Fruit fly (Drosophila melanogaster) whole organism, embryonic: ENCODE results near the gene CG15741.

Experiments used
- CG10543 ChIP-seq: fragments of 200-800 bp; sonication (Bioruptor generic); optimal IDR thresholded peaks from 3 replicates; lab custom pipeline; 2017; ENCODE audit warnings: missing biosample characterization, mild to moderate bottlenecking, missing genetic modification characterization, moderate library complexity
- CG11504 ChIP-seq: fragments of 200-800 bp; sonication (Bioruptor generic); optimal IDR thresholded peaks from 3 replicates; lab custom pipeline; 2019; ENCODE audit warnings: missing biosample characterization, mild to moderate bottlenecking, missing genetic modification characterization, moderate library complexity
- CG11695 ChIP-seq: fragments of 200-800 bp; sonication (Bioruptor generic); IDR thresholded peaks from 3 replicates; pipeline ENCODE4 v1.3.6; 2022; ENCODE audit warnings: missing biosample characterization, missing genetic modification characterization
- CG12391 ChIP-seq: fragments of 200-800 bp; sonication (Bioruptor generic); optimal IDR thresholded peaks from 3 replicates; lab custom pipeline; 2018; ENCODE audit warnings: missing biosample characterization, mild to moderate bottlenecking, missing genetic modification characterization, moderate library complexity
- CG12942 ChIP-seq: fragments of 200-800 bp; sonication (Bioruptor generic); optimal IDR thresholded peaks from 3 replicates; lab custom pipeline; 2016; ENCODE audit warnings: missing biosample characterization, missing genetic modification characterization
- CG14014 ChIP-seq: fragments of 200-800 bp; sonication (Bioruptor generic); IDR thresholded peaks from 2 replicates; pipeline ENCODE4 v1.3.6; 2022; ENCODE audit warnings: missing biosample characterization, missing genetic modification characterization
- CG14050 ChIP-seq: fragments of 200-800 bp; sonication (Bioruptor generic); IDR thresholded peaks from 3 replicates; pipeline ENCODE4 v1.3.6; 2022; ENCODE audit warnings: missing biosample characterization, missing genetic modification characterization
- CG15269 ChIP-seq: fragments of 200-800 bp; sonication (Bioruptor generic); optimal IDR thresholded peaks from 2 replicates; lab custom pipeline; 2018; ENCODE audit warnings: missing biosample characterization, mild to moderate bottlenecking, missing genetic modification characterization, moderate library complexity
- CG16813 ChIP-seq: fragments of 200-800 bp; sonication (Bioruptor generic); IDR thresholded peaks from 3 replicates; pipeline ENCODE4 v1.3.6; 2022; ENCODE audit warnings: missing biosample characterization, missing genetic modification characterization; ENCODE audit not compliant: partially characterized antibody
- CG16815 ChIP-seq: fragments of 200-800 bp; sonication (Bioruptor generic); optimal IDR thresholded peaks from 3 replicates; lab custom pipeline; 2017; ENCODE audit warnings: missing biosample characterization, mild to moderate bottlenecking, missing genetic modification characterization
- CG17361 ChIP-seq: fragments of 200-800 bp; sonication (Bioruptor generic); IDR thresholded peaks from 3 replicates; pipeline ENCODE4 v1.3.6; 2022; ENCODE audit warnings: missing biosample characterization, missing genetic modification characterization
- CG18262 ChIP-seq: fragments of 200-800 bp; optimal IDR thresholded peaks from 3 replicates; lab custom pipeline; 2019; ENCODE audit warnings: missing biosample characterization, mild to moderate bottlenecking, missing genetic modification characterization, moderate library complexity
- CG18476 ChIP-seq: fragments of 200-800 bp; sonication (Bioruptor generic); optimal IDR thresholded peaks from 2 replicates; lab custom pipeline; 2016; ENCODE audit warnings: missing biosample characterization, mild to moderate bottlenecking, missing genetic modification characterization
- CG18599 ChIP-seq: fragments of 200-800 bp; sonication (Bioruptor generic); optimal IDR thresholded peaks from 3 replicates; lab custom pipeline; 2017; ENCODE audit warnings: missing biosample characterization, missing genetic modification characterization, mild to moderate bottlenecking, moderate library complexity, missing genetic modification reagents
- CG2120 ChIP-seq: fragments of 200-800 bp; sonication (Bioruptor generic); optimal IDR thresholded peaks from 3 replicates; lab custom pipeline; 2016; ENCODE audit warnings: missing biosample characterization, missing genetic modification characterization
- CG2129 ChIP-seq: fragments of 200-800 bp; sonication (Bioruptor generic); IDR thresholded peaks from 2 replicates; pipeline ENCODE4 v1.3.6; 2022; ENCODE audit warnings: missing biosample characterization, missing genetic modification characterization; ENCODE audit not compliant: partially characterized antibody
- CG2678 ChIP-seq: fragments of 200-800 bp; sonication (Bioruptor generic); optimal IDR thresholded peaks from 3 replicates; lab custom pipeline; 2019; ENCODE audit warnings: missing biosample characterization, mild to moderate bottlenecking, missing genetic modification characterization, moderate library complexity
- CG2889 ChIP-seq: fragments of 200-800 bp; sonication (Bioruptor generic); IDR thresholded peaks from 3 replicates; pipeline ENCODE4 v1.3.6; 2022; ENCODE audit warnings: missing biosample characterization, missing genetic modification characterization
- CG32532 ChIP-seq: fragments of 200-800 bp; sonication (Bioruptor generic); IDR thresholded peaks from 2 replicates; pipeline ENCODE4 v1.3.6; 2022; ENCODE audit warnings: missing biosample characterization, missing genetic modification characterization
- CG7556 ChIP-seq: fragments of 200-800 bp; sonication (Bioruptor generic); optimal IDR thresholded peaks from 2 replicates; lab custom pipeline; 2017; ENCODE audit warnings: missing biosample characterization, mild to moderate bottlenecking, missing genetic modification characterization
- CG7928 ChIP-seq: fragments of 200-800 bp; sonication (Bioruptor generic); optimal IDR thresholded peaks from 2 replicates; lab custom pipeline; 2017; ENCODE audit warnings: missing biosample characterization, mild to moderate bottlenecking, missing genetic modification characterization
- CG8359 ChIP-seq: fragments of 200-800 bp; sonication (Bioruptor generic); optimal IDR thresholded peaks from 2 replicates; lab custom pipeline; 2017; ENCODE audit warnings: missing biosample characterization, mild to moderate bottlenecking, missing genetic modification characterization, borderline replicate concordance
- Dbx ChIP-seq: fragments of 200-800 bp; sonication (Bioruptor generic); IDR thresholded peaks from 3 replicates; pipeline ENCODE4 v1.3.6; 2022; ENCODE audit warnings: missing biosample characterization, missing genetic modification characterization
- E2f2 ChIP-seq: fragments of 200-800 bp; sonication (Bioruptor generic); IDR thresholded peaks from 2 replicates; pipeline ENCODE4 v1.3.6; 2022; ENCODE audit warnings: missing biosample characterization, missing genetic modification characterization
- Eip74EF ChIP-seq, 2 experiments: fragments of 200-800 bp in 1 of 2; fragments of >200 bp in 1 of 2; sonication (Bioruptor generic) in 1 of 2; optimal IDR thresholded peaks; 2 replicates each; lab custom pipeline; 2017 to 2019; ENCODE audit warnings: missing biosample characterization in 2 of 2, missing genetic modification characterization in 2 of 2, mild to moderate bottlenecking in 1 of 2, moderate library complexity in 1 of 2
- Ets97D ChIP-seq: fragments of 200-800 bp; sonication (Bioruptor generic); optimal IDR thresholded peaks from 3 replicates; lab custom pipeline; 2016; ENCODE audit warnings: missing biosample characterization, missing genetic modification characterization
- Gsc ChIP-seq: fragments of 200-800 bp; sonication (Bioruptor generic); IDR thresholded peaks from 2 replicates; pipeline ENCODE4 v1.3.6; 2022; ENCODE audit warnings: missing biosample characterization, missing genetic modification characterization
- Hey ChIP-seq: fragments of 200-800 bp; sonication (Bioruptor generic); optimal IDR thresholded peaks from 3 replicates; lab custom pipeline; 2018; ENCODE audit warnings: missing biosample characterization, mild to moderate bottlenecking, missing genetic modification characterization
- Hmx ChIP-seq: fragments of 200-800 bp; sonication (Bioruptor generic); optimal IDR thresholded peaks from 2 replicates; lab custom pipeline; 2016; ENCODE audit warnings: missing biosample characterization, missing genetic modification characterization
- Mes4 ChIP-seq: fragments of 200-800 bp; sonication (Bioruptor generic); optimal IDR thresholded peaks from 2 replicates; lab custom pipeline; 2016; ENCODE audit warnings: missing biosample characterization, missing genetic modification characterization
- Stat92E ChIP-seq, 3 experiments: fragments of >200 bp in 2 of 3; fragments of 200-800 bp in 1 of 3; sonication (Bioruptor generic) in 1 of 3; optimal IDR thresholded peaks; 2 replicates each; lab custom pipeline; 2017 to 2019; ENCODE audit warnings: missing biosample characterization in 3 of 3, missing genetic modification characterization in 3 of 3, mild to moderate bottlenecking in 1 of 3, moderate library complexity in 1 of 3
- bsh ChIP-seq, 2 experiments: fragments of 200-800 bp; sonication (Bioruptor generic); optimal IDR thresholded peaks; 2 replicates each; lab custom pipeline; 2017 to 2018; ENCODE audit warnings: mild to moderate bottlenecking in 2 of 2, missing biosample characterization in 2 of 2, missing genetic modification characterization in 2 of 2, moderate library complexity in 1 of 2
- dmrt99B ChIP-seq: fragments of 200-800 bp; sonication (Bioruptor generic); optimal IDR thresholded peaks from 2 replicates; lab custom pipeline; 2018; ENCODE audit warnings: missing biosample characterization, mild to moderate bottlenecking, missing genetic modification characterization, moderate library complexity
- en ChIP-seq: fragments of 200-800 bp; sonication (Bioruptor generic); optimal IDR thresholded peaks from 2 replicates; lab custom pipeline; 2016; ENCODE audit warnings: missing biosample characterization, missing genetic modification characterization
- eve ChIP-seq, 2 experiments: fragments of >200 bp; optimal IDR thresholded peaks; 2 replicates each; lab custom pipeline; 2017; ENCODE audit warnings: missing biosample characterization in 2 of 2, missing genetic modification characterization in 2 of 2
- gem ChIP-seq: fragments of 200-800 bp; sonication (Bioruptor generic); optimal IDR thresholded peaks from 2 replicates; lab custom pipeline; 2019; ENCODE audit warnings: missing biosample characterization, mild to moderate bottlenecking, missing genetic modification characterization, moderate library complexity
- grau ChIP-seq: fragments of 200-800 bp; optimal IDR thresholded peaks from 3 replicates; lab custom pipeline; 2019; ENCODE audit warnings: missing biosample characterization, mild to moderate bottlenecking, missing genetic modification characterization, moderate library complexity
- her ChIP-seq: fragments of 200-800 bp; sonication (Bioruptor generic); optimal IDR thresholded peaks from 2 replicates; lab custom pipeline; 2016; ENCODE audit warnings: missing biosample characterization, missing genetic modification characterization
- lmd ChIP-seq: fragments of 200-800 bp; sonication (Bioruptor generic); IDR thresholded peaks from 2 replicates; pipeline ENCODE4 v1.3.6; 2022; ENCODE audit warnings: missing biosample characterization, missing genetic modification characterization
- mirr ChIP-seq: fragments of 200-800 bp; sonication (Bioruptor generic); optimal IDR thresholded peaks from 3 replicates; lab custom pipeline; 2018; ENCODE audit warnings: missing biosample characterization, mild to moderate bottlenecking, missing genetic modification characterization
- pho ChIP-seq: fragments of 200-800 bp; sonication (Bioruptor generic); optimal IDR thresholded peaks from 2 replicates; lab custom pipeline; 2016; ENCODE audit warnings: missing biosample characterization, missing genetic modification characterization
- pzg ChIP-seq: fragments of 200-800 bp; sonication (Bioruptor generic); optimal IDR thresholded peaks from 3 replicates; lab custom pipeline; 2018; ENCODE audit warnings: missing biosample characterization, mild to moderate bottlenecking, missing genetic modification characterization, moderate library complexity
- row ChIP-seq: fragments of 200-800 bp; sonication (Bioruptor generic); IDR thresholded peaks from 3 replicates; pipeline ENCODE4 v1.3.6; 2022; ENCODE audit warnings: missing biosample characterization, missing genetic modification characterization
- sens ChIP-seq: fragments of 200-800 bp; sonication (Bioruptor generic); peaks from one replicate; lab custom pipeline; 2016; ENCODE audit warnings: missing biosample characterization, missing genetic modification characterization
- slbo ChIP-seq: fragments of 200-800 bp; sonication (Bioruptor generic); IDR thresholded peaks from 2 replicates; pipeline ENCODE4 v1.3.6; 2022; ENCODE audit warnings: missing biosample characterization, missing genetic modification characterization
- stwl ChIP-seq: fragments of 200-800 bp; sonication (Bioruptor generic); optimal IDR thresholded peaks from 3 replicates; lab custom pipeline; 2018; ENCODE audit warnings: missing biosample characterization, mild to moderate bottlenecking, missing genetic modification characterization, moderate library complexity
- unpg ChIP-seq: fragments of 200-800 bp; sonication (Bioruptor generic); optimal IDR thresholded peaks from 3 replicates; lab custom pipeline; 2018; ENCODE audit warnings: missing biosample characterization, mild to moderate bottlenecking, missing genetic modification characterization, moderate library complexity

The CG15741 gene

dm6 chrX:11821946-11822345 is 15.9 kb downstream of the CG15741 start (continued):
- TF ChIP-seq bsh (GFP tag; optimal IDR thresholded peaks at IDR 0.05; lab: Kevin White, UChicago) (peak in 1 of 2 experiments; percentile 10), CG18599 (GFP tag; lab: Kevin White, UChicago) (peak; percentile 14), CG7928 (GFP tag; lab: Kevin White, UChicago) (no peak), CG2678 (peak; percentile 28), CG16813 (GFP tag; lab: Robert Waterston, UW) (no peak), CG14014 (GFP tag; lab: Robert Waterston, UW) (no peak), lmd (GFP tag; lab: Robert Waterston, UW) (no peak), eve (GFP tag; optimal IDR thresholded peaks at IDR 0.05; lab: Kevin White, UChicago) (no peak), E2f2 (GFP tag; lab: Robert Waterston, UW) (no peak), pzg (GFP tag; lab: Kevin White, UChicago) (no peak), CG16815 (no peak), sens (peak; percentile 63), slbo (GFP tag; lab: Robert Waterston, UW) (no peak), Hmx (no peak), CG12391 (tag; lab: Kevin White, UChicago) (peak; percentile 20), Eip74EF (GFP tag; optimal IDR thresholded peaks at IDR 0.05; lab: Kevin White, UChicago) (no peak), CG8359 (GFP tag; lab: Kevin White, UChicago) (no peak), CG18262 (tag; lab: Kevin White, UChicago) (peak; percentile 10)
- TF ChIP-seq, all 482 proteins: peak for 41

dm6 chrX:11820284-11821075 is 17.3 kb downstream of the CG15741 start:
- TF ChIP-seq CG12942 (GFP tag; lab: Kevin White, UChicago) (no peak), CG10543 (GFP tag; lab: Kevin White, UChicago) (peak; percentile 0), her (GFP tag; lab: Kevin White, UChicago) (no peak), pzg (GFP tag; lab: Kevin White, UChicago) (no peak), grau (peak; percentile 79), sens (peak; percentile 58), dmrt99B (tag; lab: Kevin White, UChicago) (peak; percentile 51), CG7556 (GFP tag; lab: Kevin White, UChicago) (peak; percentile 15), row (GFP tag; lab: Robert Waterston, UW) (peak; percentile 51), CG18476 (GFP tag; lab: Kevin White, UChicago) (no peak), CG17361 (GFP tag; lab: Robert Waterston, UW) (0 out of 3 replicates have a peak, but pooled peaks have one; percentile 44), CG11695 (GFP tag; lab: Robert Waterston, UW) (peak; percentile 17; the same call in 1 of the 3 replicates), Dbx (no peak), unpg (GFP tag; lab: Kevin White, UChicago) (peak; percentile 3), pho (GFP tag; lab: Kevin White, UChicago) (peak; percentile 2), Gsc (GFP tag; lab: Robert Waterston, UW) (no peak), CG2120 (GFP tag; lab: Kevin White, UChicago) (peak; percentile 11), gem (peak; percentile 46), en (no peak), CG11504 (tag; lab: Kevin White, UChicago) (peak; percentile 46), stwl (no peak), CG32532 (GFP tag; lab: Robert Waterston, UW) (peak; percentile 33; the same call in 1 of the 2 replicates), CG14050 (GFP tag; lab: Robert Waterston, UW) (no peak), Mes4 (GFP tag; lab: Kevin White, UChicago) (no peak), mirr (GFP tag; lab: Kevin White, UChicago) (no peak), CG2129 (GFP tag; lab: Robert Waterston, UW) (no peak), Stat92E (GFP tag; optimal IDR thresholded peaks at IDR 0.05; lab: Kevin White, UChicago) (no peak), CG2889 (GFP tag; lab: Robert Waterston, UW) (no peak), CG15269 (tag; lab: Kevin White, UChicago) (peak; percentile 41), Hey (tag; lab: Kevin White, UChicago) (no peak), Ets97D (no peak), Eip74EF (GFP tag; optimal IDR thresholded peaks at IDR 0.05; lab: Kevin White, UChicago) (peak in 1 of 2 experiments; percentile 12)
